Worm (Caenorhabditis elegans) whole organism, young adult: Measurements from ENCODE around the gene pid-5.

Experiments
- B0261.1 ChIP-seq: sonication (generic microtip); optimal IDR thresholded peaks from 2 replicates; lab custom pipeline; 2016; ENCODE audit warnings: mild to moderate bottlenecking, missing genetic modification characterization, moderate library complexity, missing compliant biosample characterization
- K11D2.4 ChIP-seq: fragments of 200-800 bp; sonication (Bioruptor generic); IDR thresholded peaks from 2 replicates; pipeline ENCODE4 v1.3.6; 2022; ENCODE audit warnings: missing genetic modification reagents, missing genetic modification characterization, missing compliant biosample characterization
- Y56A3A.18 ChIP-seq: fragments of 200-800 bp; sonication (Bioruptor generic); IDR thresholded peaks from 2 replicates; pipeline ENCODE4 v1.3.6; 2022; ENCODE audit warnings: missing genetic modification reagents, missing genetic modification characterization, missing compliant biosample characterization
- attf-3 ChIP-seq: fragments of 200-800 bp; sonication (Bioruptor generic); conservative IDR thresholded peaks from 2 replicates; pipeline ENCODE4 v1.3.6; 2022; ENCODE audit warnings: missing genetic modification reagents, missing genetic modification characterization, missing compliant biosample characterization
- dpl-1 ChIP-seq: fragments of 150-350 bp; optimal IDR thresholded peaks from 2 replicates; lab custom pipeline; 2014; ENCODE audit warnings: missing biosample characterization, missing genetic modification reagents, missing genetic modification characterization

DNA sequence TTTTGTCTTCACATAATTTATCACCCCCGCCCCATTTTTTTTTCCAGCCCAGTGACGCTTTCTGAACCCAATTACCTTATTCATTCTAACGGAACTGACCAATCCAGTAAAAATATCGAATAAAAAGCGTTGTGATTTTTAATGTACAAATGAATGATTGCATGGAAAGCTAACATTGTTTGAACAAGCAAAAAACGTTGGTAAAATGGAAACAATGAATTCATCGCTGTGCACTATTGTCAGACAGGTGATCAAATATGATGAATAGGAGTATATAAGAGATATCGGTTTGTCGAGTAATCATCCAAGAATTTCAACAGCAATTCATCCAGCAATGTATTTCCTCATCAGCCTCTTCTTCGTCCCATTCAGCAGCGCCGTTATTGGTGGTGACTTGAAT, 46.1 kb upstream of the pid-5 start, which contains the start of gene phat-4:
- TF ChIP-seq Y56A3A.18 (GFP tag; lab: Robert Waterston, UW) (no peak), K11D2.4 (no peak), attf-3 (GFP tag; lab: Robert Waterston, UW) (no peak), B0261.1 (no peak), dpl-1 (GFP tag; lab: Kevin White, UChicago) (no peak)
